Fruit fly (Drosophila melanogaster) whole organism, embryonic: ENCODE measurements around the gene sro.
A peak's percentile ranks its signal among the peaks of the same experiment; 100 is the strongest.

Experiments
- ATbp ChIP-seq: fragments of 200-800 bp; sonication (Bioruptor generic); optimal IDR thresholded peaks from 2 replicates; lab custom pipeline; 2017; ENCODE audit warnings: missing biosample characterization, mild to moderate bottlenecking, missing genetic modification characterization, missing genetic modification reagents
- Awh ChIP-seq: fragments of 200-800 bp; sonication (Bioruptor generic); IDR thresholded peaks from 2 replicates; pipeline ENCODE4, ENCODE4 v1.3.6; 2022; ENCODE audit warnings: missing biosample characterization, missing genetic modification characterization
- Bdp1 ChIP-seq: fragments of 200-800 bp; sonication (Bioruptor generic); optimal IDR thresholded peaks from 3 replicates; lab custom pipeline; 2016; ENCODE audit warnings: missing biosample characterization, missing genetic modification characterization
- Bgb ChIP-seq: fragments of 200-800 bp; sonication (Bioruptor generic); IDR thresholded peaks from 2 replicates; pipeline ENCODE4 v1.3.6; 2022; ENCODE audit warnings: missing biosample characterization, missing genetic modification characterization; ENCODE audit not compliant: partially characterized antibody
- CG10147 ChIP-seq: fragments of 200-800 bp; sonication (Bioruptor generic); optimal IDR thresholded peaks from 2 replicates; lab custom pipeline; 2019; ENCODE audit warnings: missing biosample characterization, mild to moderate bottlenecking, missing genetic modification characterization, moderate library complexity
- CG10366 ChIP-seq: fragments of 200-800 bp; sonication (Bioruptor generic); IDR thresholded peaks from 2 replicates; pipeline ENCODE4 v1.3.6; 2022; ENCODE audit warnings: missing biosample characterization, missing genetic modification characterization
- CG10431 ChIP-seq: fragments of 200-800 bp; sonication (Bioruptor generic); optimal IDR thresholded peaks from 3 replicates; lab custom pipeline; 2018; ENCODE audit warnings: missing biosample characterization, mild to moderate bottlenecking, missing genetic modification characterization
- CG11247 ChIP-seq: fragments of 200-800 bp; sonication (Bioruptor generic); IDR thresholded peaks from 2 replicates; pipeline ENCODE4 v1.3.6; 2022; ENCODE audit warnings: missing biosample characterization, missing genetic modification characterization
- CG12104 ChIP-seq: fragments of 200-800 bp; sonication (Bioruptor generic); optimal IDR thresholded peaks from 3 replicates; lab custom pipeline; 2016; ENCODE audit warnings: missing biosample characterization, missing genetic modification characterization
- CG12236 ChIP-seq: fragments of 200-800 bp; sonication (Bioruptor generic); optimal IDR thresholded peaks from 2 replicates; lab custom pipeline; 2016; ENCODE audit warnings: missing biosample characterization, missing genetic modification characterization
- CG13296 ChIP-seq: fragments of 200-800 bp; sonication (Bioruptor generic); optimal IDR thresholded peaks from 3 replicates; lab custom pipeline; 2018; ENCODE audit warnings: missing biosample characterization, mild to moderate bottlenecking, missing genetic modification characterization
- CG13894 ChIP-seq: fragments of 200-800 bp; sonication (Bioruptor generic); optimal IDR thresholded peaks from 3 replicates; lab custom pipeline; 2018; ENCODE audit warnings: missing biosample characterization, mild to moderate bottlenecking, missing genetic modification characterization, moderate library complexity
- CG14667 ChIP-seq: fragments of 200-800 bp; sonication (Bioruptor generic); IDR thresholded peaks from 2 replicates; pipeline ENCODE4 v1.3.6; 2022; ENCODE audit warnings: missing biosample characterization, missing genetic modification characterization
- CG15601 ChIP-seq: fragments of 200-800 bp; sonication (Bioruptor generic); optimal IDR thresholded peaks from 3 replicates; lab custom pipeline; 2019; ENCODE audit warnings: missing biosample characterization, mild to moderate bottlenecking, missing genetic modification characterization, moderate library complexity
- CG17385 ChIP-seq: fragments of 200-800 bp; sonication (Bioruptor generic); optimal IDR thresholded peaks from 3 replicates; lab custom pipeline; 2018; ENCODE audit warnings: missing biosample characterization, mild to moderate bottlenecking, missing genetic modification characterization
- CG1832 ChIP-seq: fragments of 200-800 bp; sonication (Bioruptor generic); optimal IDR thresholded peaks from 2 replicates; lab custom pipeline; 2017; ENCODE audit warnings: missing biosample characterization, mild to moderate bottlenecking, missing genetic modification characterization, inconsistent platforms
- CG18476 ChIP-seq: fragments of 200-800 bp; sonication (Bioruptor generic); optimal IDR thresholded peaks from 2 replicates; lab custom pipeline; 2016; ENCODE audit warnings: missing biosample characterization, mild to moderate bottlenecking, missing genetic modification characterization
- CG33557 ChIP-seq: fragments of 200-800 bp; sonication (Bioruptor generic); optimal IDR thresholded peaks from 2 replicates; lab custom pipeline; 2019; ENCODE audit warnings: missing biosample characterization, mild to moderate bottlenecking, missing genetic modification characterization, moderate library complexity
- CG4707 ChIP-seq: fragments of 200-800 bp; sonication (Bioruptor generic); optimal IDR thresholded peaks from 2 replicates; lab custom pipeline; 2018; ENCODE audit warnings: missing biosample characterization, mild to moderate bottlenecking, missing genetic modification characterization, moderate library complexity
- CG6854 ChIP-seq: fragments of 200-800 bp; sonication (Bioruptor generic); optimal IDR thresholded peaks from 3 replicates; lab custom pipeline; 2017; ENCODE audit warnings: missing biosample characterization, mild to moderate bottlenecking, missing genetic modification characterization
- CG7745 ChIP-seq: fragments of 200-800 bp; sonication (Bioruptor generic); optimal IDR thresholded peaks from 2 replicates; lab custom pipeline; 2018; ENCODE audit warnings: missing biosample characterization, mild to moderate bottlenecking, missing genetic modification characterization, moderate library complexity
- CG9609 ChIP-seq: fragments of 200-800 bp; sonication (Bioruptor generic); optimal IDR thresholded peaks from 3 replicates; lab custom pipeline; 2016; ENCODE audit warnings: missing biosample characterization, missing genetic modification characterization
- CG9727 ChIP-seq: fragments of 200-800 bp; sonication (Bioruptor generic); optimal IDR thresholded peaks from 3 replicates; lab custom pipeline; 2017; ENCODE audit warnings: missing biosample characterization, mild to moderate bottlenecking, missing genetic modification characterization
- Deaf1 ChIP-seq: fragments of 200-800 bp; optimal IDR thresholded peaks from 3 replicates; lab custom pipeline; 2019; ENCODE audit warnings: missing biosample characterization, mild to moderate bottlenecking, missing genetic modification characterization, moderate library complexity
- Dll ChIP-seq: fragments of 200-800 bp; sonication (Bioruptor generic); IDR thresholded peaks from 4 replicates; pipeline ENCODE4 v1.3.6; 2022; ENCODE audit warnings: missing biosample characterization, missing genetic modification characterization; ENCODE audit not compliant: partially characterized antibody
- Gsc ChIP-seq: fragments of 200-800 bp; sonication (Bioruptor generic); IDR thresholded peaks from 2 replicates; pipeline ENCODE4 v1.3.6; 2022; ENCODE audit warnings: missing biosample characterization, missing genetic modification characterization
- HLHmδ ChIP-seq: fragments of 200-800 bp; sonication (Bioruptor generic); optimal IDR thresholded peaks from 2 replicates; lab custom pipeline; 2018; ENCODE audit warnings: missing biosample characterization, mild to moderate bottlenecking, missing genetic modification characterization, moderate library complexity
- Sin3A ChIP-seq: fragments of >200 bp; optimal IDR thresholded peaks from 2 replicates; lab custom pipeline; 2018
- Sox102F ChIP-seq: fragments of 200-800 bp; sonication (Bioruptor generic); optimal IDR thresholded peaks from 2 replicates; lab custom pipeline; 2018; ENCODE audit warnings: missing biosample characterization, mild to moderate bottlenecking, missing genetic modification characterization, moderate library complexity
- al ChIP-seq: fragments of 200-800 bp; sonication (Bioruptor generic); IDR thresholded peaks from 2 replicates; pipeline ENCODE4 v1.3.6; 2022; ENCODE audit warnings: missing biosample characterization, missing genetic modification characterization
- amos ChIP-seq: fragments of 200-800 bp; sonication (Bioruptor generic); IDR thresholded peaks from 2 replicates; pipeline ENCODE4 v1.3.6; 2022; ENCODE audit warnings: missing biosample characterization, missing genetic modification characterization; ENCODE audit not compliant: partially characterized antibody
- cg ChIP-seq: fragments of 200-800 bp; sonication (Bioruptor generic); optimal IDR thresholded peaks from 3 replicates; lab custom pipeline; 2019; ENCODE audit warnings: missing biosample characterization, mild to moderate bottlenecking, missing genetic modification characterization, moderate library complexity
- da ChIP-seq: fragments of 200-800 bp; sonication (Bioruptor generic); optimal IDR thresholded peaks from 2 replicates; lab custom pipeline; 2016; ENCODE audit warnings: missing biosample characterization, missing genetic modification characterization
- gem ChIP-seq: fragments of 200-800 bp; sonication (Bioruptor generic); optimal IDR thresholded peaks from 2 replicates; lab custom pipeline; 2019; ENCODE audit warnings: missing biosample characterization, mild to moderate bottlenecking, missing genetic modification characterization, moderate library complexity
- h ChIP-seq: fragments of >200 bp; optimal IDR thresholded peaks from 2 replicates; lab custom pipeline; 2017
- maf-S ChIP-seq: fragments of 200-800 bp; sonication (Bioruptor generic); optimal IDR thresholded peaks from 2 replicates; lab custom pipeline; 2016; ENCODE audit warnings: missing biosample characterization, missing genetic modification characterization
- nom ChIP-seq: fragments of 200-800 bp; sonication (Bioruptor generic); optimal IDR thresholded peaks from 2 replicates; lab custom pipeline; 2017; ENCODE audit warnings: missing biosample characterization, missing genetic modification characterization, mild to moderate bottlenecking, moderate library complexity, missing genetic modification reagents
- p53 ChIP-seq: fragments of 200-800 bp; sonication (Bioruptor generic); optimal IDR thresholded peaks from 2 replicates; lab custom pipeline; 2016; ENCODE audit warnings: missing biosample characterization, missing genetic modification characterization
- pan ChIP-seq, 4 experiments: fragments of >200 bp in 3 of 4; fragments of 200-800 bp in 1 of 4; sonication (Bioruptor generic) in 1 of 4; optimal IDR thresholded peaks in 3 of 4; IDR thresholded peaks in 1 of 4; 2 replicates each; pipeline versions ENCODE4 v1.3.6 to Lab custom; 2017 to 2022; ENCODE audit warnings: missing biosample characterization in 2 of 4, missing genetic modification characterization in 2 of 4, mixed read lengths in 1 of 4
- pfk ChIP-seq: fragments of 200-800 bp; sonication (Bioruptor generic); optimal IDR thresholded peaks from 2 replicates; lab custom pipeline; 2018; ENCODE audit warnings: missing biosample characterization, mild to moderate bottlenecking, missing genetic modification characterization, moderate library complexity
- rib ChIP-seq: fragments of 200-800 bp; sonication (Bioruptor generic); IDR thresholded peaks from 2 replicates; pipeline ENCODE4 v1.3.6; 2022; ENCODE audit warnings: missing biosample characterization, missing genetic modification characterization
- schlank ChIP-seq: fragments of 200-800 bp; sonication (Bioruptor generic); optimal IDR thresholded peaks from 2 replicates; lab custom pipeline; 2018; ENCODE audit warnings: missing biosample characterization, mild to moderate bottlenecking, missing genetic modification characterization
- sd ChIP-seq: fragments of 200-800 bp; sonication (Bioruptor generic); optimal IDR thresholded peaks from 3 replicates; lab custom pipeline; 2018; ENCODE audit warnings: missing biosample characterization, mild to moderate bottlenecking, missing genetic modification characterization, moderate library complexity
- shn ChIP-seq: fragments of 200-800 bp; sonication (Bioruptor generic); optimal IDR thresholded peaks from 3 replicates; lab custom pipeline; 2016; ENCODE audit warnings: missing biosample characterization, missing genetic modification characterization
- so ChIP-seq: fragments of 200-800 bp; sonication (Bioruptor generic); IDR thresholded peaks from 3 replicates; pipeline ENCODE4 v1.3.6; 2022; ENCODE audit warnings: missing biosample characterization, missing genetic modification characterization
- tna ChIP-seq: fragments of 200-800 bp; sonication (Bioruptor generic); IDR thresholded peaks from 2 replicates; pipeline ENCODE4 v1.3.6; 2022; ENCODE audit warnings: missing biosample characterization, missing genetic modification characterization; ENCODE audit not compliant: partially characterized antibody
- unc-4 ChIP-seq: fragments of 200-800 bp; sonication (Bioruptor generic); IDR thresholded peaks from 2 replicates; pipeline ENCODE4 v1.3.6; 2022; ENCODE audit warnings: missing biosample characterization, missing genetic modification characterization; ENCODE audit not compliant: partially characterized antibody
- unpg ChIP-seq: fragments of 200-800 bp; sonication (Bioruptor generic); optimal IDR thresholded peaks from 3 replicates; lab custom pipeline; 2018; ENCODE audit warnings: missing biosample characterization, mild to moderate bottlenecking, missing genetic modification characterization, moderate library complexity

The sro gene

dm6 chr3R:29774360-29775193, 19.8 kb upstream of the sro start (continued):
- TF ChIP-seq Deaf1 (tag; lab: Kevin White, UChicago) (no peak), shn (GFP tag; lab: Kevin White, UChicago) (no peak), CG15601 (tag; lab: Kevin White, UChicago) (peak; percentile 25), CG4707 (GFP tag; lab: Kevin White, UChicago) (peak; percentile 22), CG18476 (no peak), Bgb (peak; percentile 38; the same call in 1 of the 2 replicates), HLHmδ (GFP tag; lab: Kevin White, UChicago) (peak; percentile 81), pan (optimal IDR thresholded peaks at IDR 0.05; lab: Kevin White, UChicago) (no peak), pan (GFP tag; optimal IDR thresholded peaks at IDR 0.05 in 1 of 2, IDR thresholded peaks at IDR 0.05 in 1 of 2) (peak in 1 of 2 experiments; percentile 34), maf-S (GFP tag; lab: Kevin White, UChicago) (no peak), CG12104 (GFP tag; lab: Kevin White, UChicago) (no peak), Sox102F (no peak), CG7745 (tag; lab: Kevin White, UChicago) (peak; percentile 8), rib (no peak), CG10147 (no peak), Awh (no peak), cg (GFP tag; lab: Kevin White, UChicago) (peak; percentile 82), Bdp1 (GFP tag; lab: Kevin White, UChicago) (no peak), gem (tag; lab: Kevin White, UChicago) (no peak), CG12236 (no peak), CG1832 (GFP tag; lab: Kevin White, UChicago) (peak; percentile 19), pfk (GFP tag; lab: Kevin White, UChicago) (peak; percentile 48), amos (GFP tag; lab: Robert Waterston, UW) (no peak; the same call in 1 of the 2 replicates), h (lab: Kevin White, UChicago) (no peak), CG14667 (no peak), tna (GFP tag; lab: Robert Waterston, UW) (peak; percentile 49; the same call in 1 of the 2 replicates), CG6854 (GFP tag; lab: Kevin White, UChicago) (peak; percentile 53), p53 (GFP tag; lab: Kevin White, UChicago) (no peak), sd (tag; lab: Kevin White, UChicago) (peak; percentile 98), unc-4 (GFP tag; lab: Robert Waterston, UW) (peak; percentile 56), Sin3A (lab: Kevin White, UChicago) (no peak), CG33557 (GFP tag; lab: Kevin White, UChicago) (peak; percentile 43), unpg (peak; percentile 30), nom (GFP tag; lab: Kevin White, UChicago) (peak; percentile 23), CG10366 (GFP tag; lab: Robert Waterston, UW) (no peak), CG11247 (GFP tag; lab: Robert Waterston, UW) (no peak), CG17385 (GFP tag; lab: Kevin White, UChicago) (peak; percentile 45), al (GFP tag; lab: Robert Waterston, UW) (no peak), CG10431 (GFP tag; lab: Kevin White, UChicago) (no peak), CG9727 (no peak), CG13894 (tag; lab: Kevin White, UChicago) (no peak), da (no peak), CG13296 (GFP tag; lab: Kevin White, UChicago) (peak; percentile 18), CG9609 (GFP tag; lab: Kevin White, UChicago) (no peak), so (GFP tag; lab: Robert Waterston, UW) (peak; percentile 47; the same call in 2 of the 3 replicates), Dll (GFP tag; lab: Robert Waterston, UW) (peak; percentile 62; the same call in 3 of the 4 replicates), ATbp (GFP tag; lab: Kevin White, UChicago) (peak; percentile 40), schlank (no peak), Gsc (GFP tag; lab: Robert Waterston, UW) (no peak)
